Worm (Caenorhabditis elegans): ENCODE measurements around the gene math-48.

- TF ChIP-seq mls-2 (tag; optimal IDR thresholded peaks at IDR 0.05) (no peak), unc-39 (tag; optimal IDR thresholded peaks at IDR 0.05) (no peak), snpc-4 (tag; optimal IDR thresholded peaks at IDR 0.05) (no peak), pha-4 (tag; optimal IDR thresholded peaks at IDR 0.05) (no peak), nhr-12 (tag; optimal IDR thresholded peaks at IDR 0.05) (no peak), unc-62 (GFP tag; optimal IDR thresholded peaks at IDR 0.05) (no peak), lin-13 (tag; optimal IDR thresholded peaks at IDR 0.05) (no peak), elt-3 (tag; optimal IDR thresholded peaks at IDR 0.05) (no peak), mab-5 (tag; optimal IDR thresholded peaks at IDR 0.05) (no peak), elt-1 (tag; optimal IDR thresholded peaks at IDR 0.05; ENCODE audit: borderline replicate concordance, insufficient read depth) (no peak), lin-32 (GFP tag; optimal IDR thresholded peaks at IDR 0.05) (no peak), zip-8 (tag; optimal IDR thresholded peaks at IDR 0.05) (no peak), bed-3 (GFP tag; optimal IDR thresholded peaks at IDR 0.05) (no peak)
Measured at ce11 chrII:1995744-1996143, 49.4 kb upstream of the math-48 start.
